Fruit fly (Drosophila melanogaster) whole organism, embryonic: ENCODE data around the gene Tfb4.

Source experiments
- BEAF-32 ChIP-seq: fragments of 200-800 bp; sonication (Bioruptor generic); optimal IDR thresholded peaks from 3 replicates; lab custom pipeline; 2017; ENCODE audit warnings: missing biosample characterization, missing genetic modification characterization, mild to moderate bottlenecking, moderate library complexity, missing genetic modification reagents
- Blimp-1 ChIP-seq: fragments of 200-800 bp; sonication (Bioruptor generic); optimal IDR thresholded peaks from 3 replicates; lab custom pipeline; 2018; ENCODE audit warnings: missing biosample characterization, missing genetic modification characterization, mild to moderate bottlenecking, moderate library complexity, missing genetic modification reagents
- CG10543 ChIP-seq: fragments of 200-800 bp; sonication (Bioruptor generic); optimal IDR thresholded peaks from 3 replicates; lab custom pipeline; 2017; ENCODE audit warnings: missing biosample characterization, mild to moderate bottlenecking, missing genetic modification characterization, moderate library complexity
- CG11504 ChIP-seq: fragments of 200-800 bp; sonication (Bioruptor generic); optimal IDR thresholded peaks from 3 replicates; lab custom pipeline; 2019; ENCODE audit warnings: missing biosample characterization, mild to moderate bottlenecking, missing genetic modification characterization, moderate library complexity
- CG12769 ChIP-seq: fragments of 200-800 bp; sonication (Bioruptor generic); optimal IDR thresholded peaks from 2 replicates; lab custom pipeline; 2019; ENCODE audit warnings: missing biosample characterization, mild to moderate bottlenecking, missing genetic modification characterization, moderate library complexity
- CG13287 ChIP-seq: fragments of 200-800 bp; sonication (Bioruptor generic); IDR thresholded peaks from 2 replicates; pipeline ENCODE4 v1.3.6; 2022; ENCODE audit warnings: missing biosample characterization, missing genetic modification characterization; ENCODE audit not compliant: partially characterized antibody
- CG15601 ChIP-seq: fragments of 200-800 bp; sonication (Bioruptor generic); optimal IDR thresholded peaks from 3 replicates; lab custom pipeline; 2019; ENCODE audit warnings: missing biosample characterization, mild to moderate bottlenecking, missing genetic modification characterization, moderate library complexity
- CG1603 ChIP-seq: fragments of 200-800 bp; sonication (Bioruptor generic); optimal IDR thresholded peaks from 2 replicates; lab custom pipeline; 2019; ENCODE audit warnings: missing biosample characterization, mild to moderate bottlenecking, missing genetic modification characterization, moderate library complexity
- CG17359 ChIP-seq: fragments of 200-800 bp; sonication (Bioruptor generic); optimal IDR thresholded peaks from 3 replicates; lab custom pipeline; 2018; ENCODE audit warnings: missing biosample characterization, mild to moderate bottlenecking, missing genetic modification characterization, moderate library complexity
- CG17568 ChIP-seq: fragments of 200-800 bp; sonication (Bioruptor generic); optimal IDR thresholded peaks from 2 replicates; lab custom pipeline; 2018; ENCODE audit warnings: missing biosample characterization, mild to moderate bottlenecking, missing genetic modification characterization, moderate library complexity
- CG2712 ChIP-seq: fragments of 200-800 bp; optimal IDR thresholded peaks from 3 replicates; lab custom pipeline; 2019; ENCODE audit warnings: missing biosample characterization, mild to moderate bottlenecking, missing genetic modification characterization, moderate library complexity
- CG2875 ChIP-seq: fragments of 200-800 bp; sonication (Bioruptor generic); optimal IDR thresholded peaks from 2 replicates; lab custom pipeline; 2017; ENCODE audit warnings: missing biosample characterization, mild to moderate bottlenecking, missing genetic modification characterization, missing genetic modification reagents
- CG4424 ChIP-seq: fragments of 200-800 bp; sonication (Bioruptor generic); optimal IDR thresholded peaks from 3 replicates; lab custom pipeline; 2016; ENCODE audit warnings: missing biosample characterization, missing genetic modification characterization
- CG6175 ChIP-seq: fragments of 200-800 bp; sonication (Bioruptor generic); IDR thresholded peaks from 3 replicates; pipeline ENCODE4 v1.3.6; 2022; ENCODE audit warnings: missing biosample characterization, missing genetic modification characterization
- CG7987 ChIP-seq: fragments of 200-800 bp; sonication (Bioruptor generic); optimal IDR thresholded peaks from 2 replicates; lab custom pipeline; 2018; ENCODE audit warnings: missing biosample characterization, mild to moderate bottlenecking, missing genetic modification characterization, moderate library complexity
- CG8290 ChIP-seq, 3 experiments: fragments of 200-800 bp; sonication (Bioruptor generic); optimal IDR thresholded peaks; 2 replicates each; lab custom pipeline; 2016 to 2019; ENCODE audit warnings: missing biosample characterization in 3 of 3, missing genetic modification characterization in 3 of 3, mild to moderate bottlenecking in 2 of 3, moderate library complexity in 1 of 3
- CG8388 ChIP-seq: fragments of 200-800 bp; sonication (Bioruptor generic); optimal IDR thresholded peaks from 2 replicates; lab custom pipeline; 2019; ENCODE audit warnings: missing biosample characterization, mild to moderate bottlenecking, missing genetic modification characterization, moderate library complexity
- CG9797 ChIP-seq: fragments of 200-800 bp; sonication (Bioruptor generic); optimal IDR thresholded peaks from 3 replicates; lab custom pipeline; 2018; ENCODE audit warnings: missing biosample characterization, mild to moderate bottlenecking, missing genetic modification characterization
- CHES-1-like ChIP-seq: fragments of 200-800 bp; sonication (Bioruptor generic); optimal IDR thresholded peaks from 2 replicates; lab custom pipeline; 2016; ENCODE audit warnings: missing biosample characterization, missing genetic modification characterization
- Chrac-16 ChIP-seq: fragments of 200-800 bp; sonication (Bioruptor generic); optimal IDR thresholded peaks from 3 replicates; lab custom pipeline; 2016; ENCODE audit warnings: missing biosample characterization, missing genetic modification characterization
- CkIIα-i1 ChIP-seq: fragments of 200-800 bp; sonication (Bioruptor generic); IDR thresholded peaks from 2 replicates; pipeline ENCODE4 v1.3.6; 2022; ENCODE audit warnings: missing biosample characterization, missing genetic modification characterization
- Ets65A ChIP-seq: fragments of 200-800 bp; sonication (Bioruptor generic); peaks from one replicate; lab custom pipeline; 2016; ENCODE audit warnings: missing biosample characterization, missing genetic modification characterization
- H2.0 ChIP-seq: fragments of 200-800 bp; sonication (Bioruptor generic); IDR thresholded peaks from 2 replicates; pipeline ENCODE4 v1.3.6; 2022; ENCODE audit warnings: missing biosample characterization, missing genetic modification characterization
- Hr51 ChIP-seq, 2 experiments: fragments of 200-800 bp; sonication (Bioruptor generic); optimal IDR thresholded peaks; 2 replicates in 1 of 2; 3 replicates in 1 of 2; lab custom pipeline; 2016 to 2018; ENCODE audit warnings: missing biosample characterization in 2 of 2, missing genetic modification characterization in 2 of 2, mild to moderate bottlenecking in 1 of 2, moderate library complexity in 1 of 2
- MTF-1 ChIP-seq: fragments of 200-800 bp; sonication (Bioruptor generic); optimal IDR thresholded peaks from 2 replicates; lab custom pipeline; 2018; ENCODE audit warnings: missing biosample characterization, mild to moderate bottlenecking, missing genetic modification characterization, borderline replicate concordance
- Neu2 ChIP-seq: fragments of 200-800 bp; sonication (Bioruptor generic); optimal IDR thresholded peaks from 3 replicates; lab custom pipeline; 2016; ENCODE audit warnings: missing biosample characterization, missing genetic modification characterization, borderline replicate concordance
- Pdp1 ChIP-seq, 2 experiments: fragments of 200-800 bp; sonication (Bioruptor generic); optimal IDR thresholded peaks; 3 replicates each; lab custom pipeline; 2016; ENCODE audit warnings: missing biosample characterization in 2 of 2, missing genetic modification characterization in 2 of 2, mild to moderate bottlenecking in 1 of 2, moderate library complexity in 1 of 2
- Sin3A ChIP-seq: fragments of >200 bp; optimal IDR thresholded peaks from 2 replicates; lab custom pipeline; 2018
- Sox100B ChIP-seq: fragments of 200-800 bp; sonication (Bioruptor generic); optimal IDR thresholded peaks from 3 replicates; lab custom pipeline; 2018; ENCODE audit warnings: missing biosample characterization, mild to moderate bottlenecking, missing genetic modification characterization
- Sry-β ChIP-seq: fragments of 200-800 bp; sonication (Bioruptor generic); optimal IDR thresholded peaks from 2 replicates; lab custom pipeline; 2018; ENCODE audit warnings: missing biosample characterization, mild to moderate bottlenecking, missing genetic modification characterization, moderate library complexity
- Xrp1 ChIP-seq: fragments of 200-800 bp; sonication (Bioruptor generic); IDR thresholded peaks from 2 replicates; pipeline ENCODE4 v1.3.6; 2022; ENCODE audit warnings: missing biosample characterization, missing genetic modification characterization
- abd-A ChIP-seq: fragments of 200-800 bp; sonication (Bioruptor generic); optimal IDR thresholded peaks from 3 replicates; lab custom pipeline; 2019; ENCODE audit warnings: missing biosample characterization, mild to moderate bottlenecking, missing genetic modification characterization, moderate library complexity
- aop ChIP-seq: fragments of 200-800 bp; sonication (Bioruptor generic); IDR thresholded peaks from 2 replicates; pipeline ENCODE4 v1.3.6; 2022; ENCODE audit warnings: missing biosample characterization, missing genetic modification characterization
- bsh ChIP-seq, 2 experiments: fragments of 200-800 bp; sonication (Bioruptor generic); optimal IDR thresholded peaks; 2 replicates each; lab custom pipeline; 2017 to 2018; ENCODE audit warnings: mild to moderate bottlenecking in 2 of 2, missing biosample characterization in 2 of 2, missing genetic modification characterization in 2 of 2, moderate library complexity in 1 of 2
- chinmo ChIP-seq: fragments of 200-800 bp; sonication (Bioruptor generic); IDR thresholded peaks from 4 replicates; pipeline ENCODE4 v1.3.6; 2022; ENCODE audit warnings: missing biosample characterization, missing genetic modification characterization; ENCODE audit not compliant: partially characterized antibody
- corto ChIP-seq: fragments of 200-800 bp; sonication (Bioruptor generic); optimal IDR thresholded peaks from 2 replicates; lab custom pipeline; 2016; ENCODE audit warnings: missing biosample characterization, mild to moderate bottlenecking, missing genetic modification characterization, moderate library complexity
- dmrt99B ChIP-seq: fragments of 200-800 bp; sonication (Bioruptor generic); optimal IDR thresholded peaks from 2 replicates; lab custom pipeline; 2018; ENCODE audit warnings: missing biosample characterization, mild to moderate bottlenecking, missing genetic modification characterization, moderate library complexity
- ewg ChIP-seq: fragments of 200-800 bp; sonication (Bioruptor generic); optimal IDR thresholded peaks from 3 replicates; lab custom pipeline; 2017; ENCODE audit warnings: mild to moderate bottlenecking, missing biosample characterization, missing genetic modification reagents, missing genetic modification characterization
- gce ChIP-seq: fragments of 200-800 bp; sonication (Bioruptor generic); IDR thresholded peaks from 3 replicates; pipeline ENCODE4 v1.3.6; 2022; ENCODE audit warnings: missing biosample characterization, missing genetic modification characterization
- gcm ChIP-seq: fragments of 200-800 bp; sonication (Bioruptor generic); optimal IDR thresholded peaks from 2 replicates; lab custom pipeline; 2019; ENCODE audit warnings: missing biosample characterization, mild to moderate bottlenecking, missing genetic modification characterization, moderate library complexity
- gfzf ChIP-seq: fragments of 200-800 bp; sonication (Bioruptor generic); optimal IDR thresholded peaks from 2 replicates; lab custom pipeline; 2016; ENCODE audit warnings: missing biosample characterization, mild to moderate bottlenecking, missing genetic modification characterization, moderate library complexity
- hkb ChIP-seq, 2 experiments: fragments of 200-800 bp in 1 of 2; fragments of >200 bp in 1 of 2; sonication (Bioruptor generic) in 1 of 2; IDR thresholded peaks in 1 of 2; optimal IDR thresholded peaks in 1 of 2; 2 replicates each; pipeline versions ENCODE4 v1.3.6 to Lab custom; 2017 to 2022; ENCODE audit warnings: missing biosample characterization in 1 of 2, missing genetic modification characterization in 1 of 2
- ranshi ChIP-seq: fragments of 200-800 bp; sonication (Bioruptor generic); IDR thresholded peaks from 2 replicates; pipeline ENCODE4 v1.3.6; 2022; ENCODE audit warnings: missing biosample characterization, missing genetic modification characterization
- sens ChIP-seq: fragments of 200-800 bp; sonication (Bioruptor generic); peaks from one replicate; lab custom pipeline; 2016; ENCODE audit warnings: missing biosample characterization, missing genetic modification characterization
- toy ChIP-seq: fragments of 200-800 bp; sonication (Bioruptor generic); IDR thresholded peaks from 2 replicates; pipeline ENCODE4 v1.3.6; 2022; ENCODE audit warnings: missing biosample characterization, missing genetic modification characterization
- unpg ChIP-seq: fragments of 200-800 bp; sonication (Bioruptor generic); optimal IDR thresholded peaks from 3 replicates; lab custom pipeline; 2018; ENCODE audit warnings: missing biosample characterization, mild to moderate bottlenecking, missing genetic modification characterization, moderate library complexity
- zfh2 ChIP-seq: fragments of 200-800 bp; sonication (Bioruptor generic); optimal IDR thresholded peaks from 2 replicates; lab custom pipeline; 2016; ENCODE audit warnings: missing biosample characterization, missing genetic modification characterization

The Tfb4 gene

dm6 chr2L:1121942-1122710 is 28.4 kb downstream of the Tfb4 start (continued):
- TF ChIP-seq CG8388 (GFP tag; lab: Kevin White, UChicago) (no peak), CG10543 (peak; percentile 35), Blimp-1 (GFP tag; lab: Kevin White, UChicago) (peak; percentile 16), Xrp1 (peak; percentile 38; the same call in 1 of the 2 replicates), dmrt99B (tag; lab: Kevin White, UChicago) (no peak), zfh2 (GFP tag; lab: Kevin White, UChicago) (no peak), toy (GFP tag; lab: Robert Waterston, UW) (no peak), gcm (GFP tag; lab: Kevin White, UChicago) (no peak), CG2712 (tag; lab: Kevin White, UChicago) (peak; percentile 4), Chrac-16 (no peak), BEAF-32 (GFP tag; lab: Kevin White, UChicago) (no peak), bsh (GFP tag; optimal IDR thresholded peaks at IDR 0.05; lab: Kevin White, UChicago) (peak in 1 of 2 experiments; percentile 22), chinmo (GFP tag; lab: Robert Waterston, UW) (peak; percentile 87; the same call in 2 of the 4 replicates), CG8290 (GFP tag; optimal IDR thresholded peaks at IDR 0.05; lab: Kevin White, UChicago) (no peak), CG8290 (tag; optimal IDR thresholded peaks at IDR 0.05; lab: Kevin White, UChicago) (peak in 1 of 2 experiments; percentile 2), CG17359 (tag; lab: Kevin White, UChicago) (peak; percentile 27), CG9797 (GFP tag; lab: Kevin White, UChicago) (no peak), CG12769 (peak; percentile 83), CG11504 (tag; lab: Kevin White, UChicago) (peak; percentile 37), CG6175 (no peak), ranshi (GFP tag; lab: Robert Waterston, UW) (no peak), aop (GFP tag; lab: Robert Waterston, UW) (no peak), Pdp1 (GFP tag; optimal IDR thresholded peaks at IDR 0.05; lab: Kevin White, UChicago) (no peak), CG1603 (tag; lab: Kevin White, UChicago) (peak; percentile 29), CHES-1-like (GFP tag; lab: Kevin White, UChicago) (no peak), CG13287 (no peak), CG15601 (tag; lab: Kevin White, UChicago) (peak; percentile 21), gfzf (GFP tag; lab: Kevin White, UChicago) (no peak), hkb (optimal IDR thresholded peaks at IDR 0.05; lab: Kevin White, UChicago) (no peak), hkb (GFP tag; IDR thresholded peaks at IDR 0.05; lab: Robert Waterston, UW) (no peak), Sin3A (lab: Kevin White, UChicago) (no peak), corto (GFP tag; lab: Kevin White, UChicago) (no peak), Hr51 (GFP tag; optimal IDR thresholded peaks at IDR 0.05; lab: Kevin White, UChicago) (peak in 1 of 2 experiments; percentile 15), CG2875 (GFP tag; lab: Kevin White, UChicago) (peak; percentile 0), unpg (peak; percentile 5), Sox100B (GFP tag; lab: Kevin White, UChicago) (peak; percentile 30), abd-A (peak; percentile 46), Sry-β (GFP tag; lab: Kevin White, UChicago) (no peak), gce (no peak), sens (GFP tag; lab: Kevin White, UChicago) (peak; percentile 68), Neu2 (no peak), MTF-1 (no peak), CG4424 (no peak), ewg (GFP tag; lab: Kevin White, UChicago) (no peak), H2.0 (GFP tag; lab: Robert Waterston, UW) (no peak), CG17568 (GFP tag; lab: Kevin White, UChicago) (no peak), CG7987 (GFP tag; lab: Kevin White, UChicago) (peak; percentile 38), Ets65A (GFP tag; lab: Kevin White, UChicago) (peak; percentile 33), CkIIα-i1 (GFP tag; lab: Robert Waterston, UW) (no peak)
